Worm (Caenorhabditis elegans) whole organism, L4 larva: ENCODE results near the gene ZK822.10.

Experiments
- D1046.2 ChIP-seq: fragments of 200-800 bp; sonication (Bioruptor generic); IDR thresholded peaks from 2 replicates; pipeline ENCODE4 v1.3.6; 2022; ENCODE audit warnings: missing genetic modification characterization, missing compliant biosample characterization
- F49E8.2 ChIP-seq: sonication (generic microtip); optimal IDR thresholded peaks from 2 replicates; lab custom pipeline; 2016; ENCODE audit warnings: missing compliant biosample characterization, mild to moderate bottlenecking, missing genetic modification characterization, borderline replicate concordance
- T20F7.1 ChIP-seq: fragments of 200-800 bp; sonication (Bioruptor generic); optimal IDR thresholded peaks from 2 replicates; lab custom pipeline; 2018; ENCODE audit warnings: mild to moderate bottlenecking, missing genetic modification characterization, missing compliant biosample characterization
- T26A8.4 ChIP-seq: fragments of 200-800 bp; sonication (Bioruptor generic); IDR thresholded peaks from 2 replicates; pipeline ENCODE4 v1.3.6; 2022; ENCODE audit warnings: missing genetic modification characterization, missing compliant biosample characterization
- Y5F2A.4 ChIP-seq: fragments of 200-800 bp; sonication (Bioruptor generic); optimal IDR thresholded peaks from 2 replicates; lab custom pipeline; 2018; ENCODE audit warnings: mild to moderate bottlenecking, missing genetic modification characterization, missing compliant biosample characterization
- ZK337.2 ChIP-seq: fragments of 200-800 bp; sonication (Bioruptor generic); IDR thresholded peaks from 2 replicates; pipeline ENCODE4 v1.3.6; 2022; ENCODE audit warnings: missing genetic modification reagents, missing genetic modification characterization, missing compliant biosample characterization
- aha-1 ChIP-seq: fragments of 150-350 bp; peaks from one replicate; lab custom pipeline; 2014; ENCODE audit warnings: missing biosample characterization, missing genetic modification characterization
- arid-1 ChIP-seq: fragments of 200-800 bp; sonication (Bioruptor generic); conservative IDR thresholded peaks from 2 replicates; pipeline ENCODE4 v1.3.6; 2022; ENCODE audit warnings: missing genetic modification reagents, missing genetic modification characterization, missing compliant biosample characterization
- attf-4 ChIP-seq: sonication (generic microtip); optimal IDR thresholded peaks from 3 replicates; lab custom pipeline; 2017; ENCODE audit warnings: missing biosample characterization, missing genetic modification characterization
- ceh-20 ChIP-seq: fragments of 200-800 bp; sonication (Bioruptor generic); IDR thresholded peaks from 2 replicates; pipeline ENCODE4 v1.3.6; 2022; ENCODE audit warnings: missing genetic modification reagents, missing genetic modification characterization, missing compliant biosample characterization
- ceh-32 ChIP-seq: sonication (generic microtip); optimal IDR thresholded peaks from 2 replicates; lab custom pipeline; 2016; ENCODE audit warnings: mild to moderate bottlenecking, missing genetic modification characterization, missing compliant biosample characterization; ENCODE audit not compliant: poor library complexity
- ceh-44 ChIP-seq: fragments of 200-800 bp; sonication (Bioruptor generic); IDR thresholded peaks from 2 replicates; pipeline ENCODE4 v1.3.6; 2022; ENCODE audit warnings: missing genetic modification reagents, missing genetic modification characterization, missing compliant biosample characterization
- ceh-82 ChIP-seq: sonication (generic microtip); optimal IDR thresholded peaks from 2 replicates; lab custom pipeline; 2017; ENCODE audit warnings: missing biosample characterization, missing genetic modification characterization
- ces-1 ChIP-seq: fragments of 150-350 bp; sonication (generic microtip); optimal IDR thresholded peaks from 4 replicates; lab custom pipeline; 2014; ENCODE audit warnings: missing biosample characterization, missing genetic modification reagents, missing genetic modification characterization
- daf-12 ChIP-seq: fragments of 150-350 bp; optimal IDR thresholded peaks from 2 replicates; lab custom pipeline; 2014; ENCODE audit warnings: missing biosample characterization, missing genetic modification reagents, missing genetic modification characterization
- daf-16 ChIP-seq, 3 experiments: sonication (generic microtip); optimal IDR thresholded peaks; 2 replicates each; lab custom pipeline; 2016 to 2017; ENCODE audit warnings: missing genetic modification characterization in 3 of 3, missing genetic modification reagents in 3 of 3, mild to moderate bottlenecking in 2 of 3, missing compliant biosample characterization in 2 of 3, missing biosample characterization in 1 of 3, moderate library complexity in 1 of 3
- dmd-6 ChIP-seq: fragments of 200-800 bp; sonication (Bioruptor generic); IDR thresholded peaks from 2 replicates; pipeline ENCODE4 v1.3.6; 2022; ENCODE audit warnings: missing genetic modification reagents, missing genetic modification characterization, missing compliant biosample characterization
- dmd-8 ChIP-seq: fragments of 200-800 bp; sonication (Bioruptor generic); IDR thresholded peaks from 2 replicates; pipeline ENCODE4 v1.3.6; 2022; ENCODE audit warnings: missing genetic modification characterization, missing compliant biosample characterization
- egl-27 ChIP-seq: sonication (generic microtip); optimal IDR thresholded peaks from 3 replicates; lab custom pipeline; 2017; ENCODE audit warnings: missing biosample characterization, missing genetic modification reagents, missing genetic modification characterization
- egl-43 ChIP-seq: fragments of 200-800 bp; sonication (Bioruptor generic); IDR thresholded peaks from 2 replicates; pipeline ENCODE4 v1.3.6; 2022; ENCODE audit warnings: missing genetic modification reagents, missing genetic modification characterization, missing compliant biosample characterization
- fkh-10 ChIP-seq: fragments of 150-350 bp; optimal IDR thresholded peaks from 2 replicates; lab custom pipeline; 2014; ENCODE audit warnings: missing biosample characterization, missing genetic modification reagents, missing genetic modification characterization
- fos-1 ChIP-seq: fragments of 150-350 bp; optimal IDR thresholded peaks from 2 replicates; lab custom pipeline; 2014; ENCODE audit warnings: missing biosample characterization, missing genetic modification characterization
- hif-1 ChIP-seq, 2 experiments: sonication (generic microtip); optimal IDR thresholded peaks; 2 replicates each; lab custom pipeline; 2016 to 2017; ENCODE audit warnings: missing compliant biosample characterization in 2 of 2, missing genetic modification characterization in 2 of 2, missing genetic modification reagents in 2 of 2, missing genotype in 2 of 2, mild to moderate bottlenecking in 1 of 2
- lim-7 ChIP-seq: fragments of 200-800 bp; sonication (Bioruptor generic); IDR thresholded peaks from 2 replicates; pipeline ENCODE4 v1.3.6; 2022; ENCODE audit warnings: missing genetic modification characterization, missing compliant biosample characterization
- lin-15B ChIP-seq: fragments of 150-350 bp; sonication (generic microtip); optimal IDR thresholded peaks from 3 replicates; lab custom pipeline; 2014; ENCODE audit warnings: missing biosample characterization, missing genetic modification characterization
- lin-39 ChIP-seq: fragments of 150-350 bp; optimal IDR thresholded peaks from 2 replicates; lab custom pipeline; 2014; ENCODE audit warnings: missing biosample characterization, missing genetic modification reagents, missing genetic modification characterization
- lsy-2 ChIP-seq, 2 experiments: fragments of 150-350 bp in 1 of 2; sonication (generic microtip) in 1 of 2; optimal IDR thresholded peaks; 2 replicates each; lab custom pipeline; 2014 to 2017; ENCODE audit warnings: missing biosample characterization in 2 of 2, missing genetic modification characterization in 2 of 2
- mdt-29 ChIP-seq: fragments of 200-800 bp; sonication (Bioruptor generic); IDR thresholded peaks from 2 replicates; pipeline ENCODE4 v1.3.6; 2022; ENCODE audit warnings: missing genetic modification reagents, missing genetic modification characterization, missing compliant biosample characterization
- mxl-3 ChIP-seq: fragments of 200-800 bp; sonication (Bioruptor generic); optimal IDR thresholded peaks from 2 replicates; lab custom pipeline; 2018; ENCODE audit warnings: mild to moderate bottlenecking, missing genetic modification characterization, missing compliant biosample characterization
- nhr-10 ChIP-seq: fragments of 150-350 bp; optimal IDR thresholded peaks from 2 replicates; lab custom pipeline; 2014; ENCODE audit warnings: missing biosample characterization, missing genetic modification characterization
- nhr-102 ChIP-seq: sonication (generic microtip); optimal IDR thresholded peaks from 2 replicates; lab custom pipeline; 2016; ENCODE audit warnings: mild to moderate bottlenecking, missing genetic modification characterization, moderate library complexity, missing compliant biosample characterization
- nhr-111 ChIP-seq: fragments of 200-800 bp; sonication (Bioruptor generic); optimal IDR thresholded peaks from 2 replicates; lab custom pipeline; 2018; ENCODE audit warnings: mild to moderate bottlenecking, missing genetic modification characterization, missing compliant biosample characterization
- nhr-25 ChIP-seq: sonication (generic microtip); optimal IDR thresholded peaks from 2 replicates; lab custom pipeline; 2017; ENCODE audit warnings: missing genetic modification characterization, mild to moderate bottlenecking, missing compliant biosample characterization, antibody characterized with exemption, moderate library complexity, borderline replicate concordance; ENCODE audit not compliant: insufficient read depth
- nhr-41 ChIP-seq: fragments of 200-800 bp; sonication (Bioruptor generic); IDR thresholded peaks from 2 replicates; pipeline ENCODE4 v1.3.6; 2022; ENCODE audit warnings: missing genetic modification reagents, missing genetic modification characterization, missing compliant biosample characterization
- nhr-77 ChIP-seq: fragments of 150-350 bp; optimal IDR thresholded peaks from 2 replicates; lab custom pipeline; 2014; ENCODE audit warnings: missing biosample characterization, missing genetic modification characterization
- php-3 ChIP-seq: fragments of 200-800 bp; sonication (Bioruptor generic); IDR thresholded peaks from 2 replicates; pipeline ENCODE4 v1.3.6; 2022; ENCODE audit warnings: missing genetic modification reagents, missing genetic modification characterization, missing compliant biosample characterization
- rbr-2 ChIP-seq: sonication (generic microtip); optimal IDR thresholded peaks from 2 replicates; lab custom pipeline; 2016; ENCODE audit warnings: missing genotype, missing genetic modification characterization, missing compliant biosample characterization
- saeg-2 ChIP-seq: fragments of 200-800 bp; sonication (Bioruptor generic); IDR thresholded peaks from 2 replicates; pipeline ENCODE4 v1.3.6; 2022; ENCODE audit warnings: missing genetic modification reagents, missing genetic modification characterization, missing compliant biosample characterization
- set-16 ChIP-seq: fragments of 200-800 bp; sonication (Bioruptor generic); IDR thresholded peaks from 2 replicates; pipeline ENCODE4 v1.3.6; 2022; ENCODE audit warnings: missing genetic modification reagents, missing genetic modification characterization, missing compliant biosample characterization
- snpc-4 ChIP-seq: fragments of 150-350 bp; optimal IDR thresholded peaks from 2 replicates; lab custom pipeline; 2014; ENCODE audit warnings: missing biosample characterization, missing genetic modification characterization
- spr-3 ChIP-seq: fragments of 200-800 bp; sonication (Bioruptor generic); optimal IDR thresholded peaks from 2 replicates; lab custom pipeline; 2018; ENCODE audit warnings: mild to moderate bottlenecking, missing genetic modification characterization, missing compliant biosample characterization
- tra-1 ChIP-seq: fragments of 200-800 bp; sonication (Bioruptor generic); IDR thresholded peaks from 2 replicates; pipeline ENCODE4 v1.3.6; 2022; ENCODE audit warnings: missing genetic modification reagents, missing genetic modification characterization, missing compliant biosample characterization
- unc-130 ChIP-seq: sonication (generic microtip); optimal IDR thresholded peaks from 2 replicates; lab custom pipeline; 2016; ENCODE audit warnings: missing genetic modification reagents, missing genetic modification characterization, missing compliant biosample characterization
- unc-39 ChIP-seq: sonication (generic microtip); optimal IDR thresholded peaks from 2 replicates; lab custom pipeline; 2017; ENCODE audit warnings: missing biosample characterization, missing genetic modification characterization
- unc-62 ChIP-seq, 3 experiments: fragments of 150-350 bp in 1 of 3; sonication (generic microtip); optimal IDR thresholded peaks in 2 of 3; peaks in 1 of 3; 1 replicate in 1 of 3; 2 replicates in 2 of 3; lab custom pipeline; 2014 to 2017; ENCODE audit warnings: missing biosample characterization in 3 of 3, missing genetic modification characterization in 3 of 3, missing genetic modification reagents in 3 of 3, missing genotype in 1 of 3
- zfp-2 ChIP-seq: sonication (generic microtip); optimal IDR thresholded peaks from 2 replicates; lab custom pipeline; 2016; ENCODE audit warnings: mild to moderate bottlenecking, missing genetic modification characterization, missing compliant biosample characterization
- zip-11 ChIP-seq: fragments of 200-800 bp; sonication (Bioruptor generic); IDR thresholded peaks from 2 replicates; pipeline ENCODE4 v1.3.6; 2022; ENCODE audit warnings: missing genetic modification characterization, missing compliant biosample characterization

The ZK822.10 gene

DNA sequence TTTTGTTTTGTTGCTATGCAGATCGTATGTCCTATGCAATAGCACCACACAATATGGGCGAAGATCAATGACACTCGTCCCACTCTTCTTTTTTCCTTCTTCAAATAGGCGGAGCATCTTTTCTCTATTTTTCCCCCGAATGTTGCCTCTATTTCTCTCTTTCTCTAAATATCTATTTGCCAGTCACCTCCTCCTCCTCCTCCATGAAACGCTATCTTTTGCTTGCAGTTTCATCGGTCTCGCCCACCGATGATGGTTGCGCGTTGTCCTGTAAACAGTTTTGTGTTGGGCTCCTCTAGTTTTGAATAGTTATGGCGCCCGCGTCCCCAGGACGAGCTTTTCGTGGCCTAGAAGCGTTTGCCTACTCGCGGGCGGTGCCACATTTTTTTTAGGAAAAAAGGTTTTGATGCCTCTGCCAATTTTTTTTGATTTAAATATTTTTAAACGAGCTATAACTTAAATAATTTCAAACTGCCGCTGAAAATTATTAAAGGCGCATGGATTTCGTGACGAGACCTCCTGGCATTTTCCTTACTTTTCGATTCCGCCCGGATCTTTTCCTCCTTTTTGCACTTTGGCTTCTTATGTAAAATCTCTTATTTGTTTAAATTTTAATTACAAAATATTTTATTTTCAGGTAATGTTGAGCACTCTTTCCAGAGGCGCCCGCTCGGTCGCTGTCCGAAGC lies 35.8 kb downstream of the ZK822.10 start, which contains the start of gene gdh-1 (continued):
- no peak for TF ChIP-seq rbr-2
- TF ChIP-seq lin-39 (tag; lab: Kevin White, UChicago), result no peak
- TF ChIP-seq F49E8.2 (tag; lab: Kevin White, UChicago), result no peak
- TF ChIP-seq nhr-25 (tag; lab: Kevin White, UChicago), result no peak
- TF ChIP-seq T26A8.4 (GFP tag; lab: Robert Waterston, UW), result no peak
- no peak for TF ChIP-seq ZK337.2 (GFP tag; lab: Robert Waterston, UW)
- TF ChIP-seq fos-1 (tag; lab: Kevin White, UChicago), result no peak
- TF ChIP-seq unc-39, result no peak
- TF ChIP-seq php-3 (GFP tag; lab: Robert Waterston, UW), result no peak
- TF ChIP-seq nhr-41 (GFP tag; lab: Robert Waterston, UW), result no peak
- TF ChIP-seq aha-1, result peak; percentile 93
- TF ChIP-seq mdt-29 (GFP tag; lab: Robert Waterston, UW), result no peak
- no peak for TF ChIP-seq Y5F2A.4 (GFP tag; lab: Kevin White, UChicago)
- TF ChIP-seq dmd-8, result no peak
- no peak for TF ChIP-seq attf-4 (tag; lab: Kevin White, UChicago)
- no peak for TF ChIP-seq spr-3 (GFP tag; lab: Kevin White, UChicago)
- TF ChIP-seq saeg-2 (GFP tag; lab: Robert Waterston, UW), result no peak
- peak in 1 of 2 experiments; percentile 44 for TF ChIP-seq hif-1 (tag; optimal IDR thresholded peaks at IDR 0.05; lab: Kevin White, UChicago)
- no peak for TF ChIP-seq egl-43 (GFP tag; lab: Robert Waterston, UW)
- TF ChIP-seq ceh-44 (GFP tag; lab: Robert Waterston, UW), result no peak
- TF ChIP-seq nhr-77 (tag; lab: Kevin White, UChicago), result no peak
- TF ChIP-seq zip-11 (GFP tag; lab: Robert Waterston, UW), result no peak
- TF ChIP-seq arid-1, result no peak
- TF ChIP-seq ces-1, result no peak
- TF ChIP-seq ceh-32 (tag; lab: Kevin White, UChicago), result no peak
- no peak for TF ChIP-seq set-16 (GFP tag; lab: Robert Waterston, UW)
- TF ChIP-seq daf-16 (GFP tag; optimal IDR thresholded peaks at IDR 0.05; lab: Kevin White, UChicago), result no peak
- peak; percentile 60 for TF ChIP-seq daf-16 (tag; optimal IDR thresholded peaks at IDR 0.05; lab: Kevin White, UChicago)
- TF ChIP-seq daf-12 (tag; lab: Kevin White, UChicago), result no peak
- 0 out of 2 replicates have a peak, but pooled peaks have one; percentile 23 for TF ChIP-seq ceh-20 (GFP tag; lab: Robert Waterston, UW)
- TF ChIP-seq unc-62 (GFP tag; optimal IDR thresholded peaks at IDR 0.05 in 1 of 2; lab: Kevin White, UChicago), result no peak
- no peak for TF ChIP-seq unc-62 (tag; optimal IDR thresholded peaks at IDR 0.05; lab: Kevin White, UChicago)
- TF ChIP-seq, all 104 proteins: peak for 16

DNA sequence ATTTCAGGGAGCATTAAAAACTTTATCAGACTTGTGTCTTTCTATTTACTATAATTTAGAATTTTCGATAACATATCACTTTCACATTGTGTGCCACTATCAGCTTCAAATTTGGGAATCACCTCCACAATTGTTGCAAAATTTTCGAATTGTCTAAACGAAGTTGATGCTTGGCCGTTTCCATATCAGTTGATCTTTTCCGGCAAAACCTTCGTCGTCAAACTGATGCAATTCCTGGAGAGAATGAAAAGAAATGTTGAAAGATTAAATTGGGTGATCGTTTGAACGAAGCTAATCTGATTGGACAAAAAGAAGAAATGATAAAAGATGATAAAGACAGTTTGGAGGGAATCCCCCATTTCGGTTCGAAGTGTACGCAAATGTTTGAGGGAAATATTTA lies 38.7 kb downstream of the ZK822.10 start:
- TF ChIP-seq fkh-10 (GFP tag; lab: Kevin White, UChicago), result no peak
- no peak for TF ChIP-seq lin-15B (tag; lab: Kevin White, UChicago)
- TF ChIP-seq mdt-29 (GFP tag; lab: Robert Waterston, UW), result peak; percentile 66; the same call in 1 of the 2 replicates
- no peak for TF ChIP-seq nhr-41 (GFP tag; lab: Robert Waterston, UW)
- TF ChIP-seq mxl-3 (GFP tag; lab: Kevin White, UChicago), result peak; percentile 51
- TF ChIP-seq T26A8.4 (GFP tag; lab: Robert Waterston, UW), result peak; percentile 29
- TF ChIP-seq ceh-32 (tag; lab: Kevin White, UChicago), result no peak
- TF ChIP-seq egl-27 (tag; lab: Kevin White, UChicago), result no peak
- TF ChIP-seq nhr-111 (GFP tag; lab: Kevin White, UChicago), result no peak
- peak; percentile 66 for TF ChIP-seq T20F7.1 (GFP tag; lab: Kevin White, UChicago)
- peak; percentile 28 to 60 for TF ChIP-seq lsy-2 (tag; optimal IDR thresholded peaks at IDR 0.05; lab: Kevin White, UChicago)
- TF ChIP-seq tra-1 (GFP tag; lab: Robert Waterston, UW), result peak; percentile 65
- no peak for TF ChIP-seq D1046.2 (GFP tag; lab: Robert Waterston, UW)
- no peak for TF ChIP-seq unc-130 (GFP tag; lab: Kevin White, UChicago)
- peak; percentile 86 for TF ChIP-seq nhr-10
- TF ChIP-seq unc-62 (GFP tag; optimal IDR thresholded peaks at IDR 0.05 in 1 of 2; lab: Kevin White, UChicago), result no peak
- no peak for TF ChIP-seq unc-62 (tag; optimal IDR thresholded peaks at IDR 0.05; lab: Kevin White, UChicago)
- TF ChIP-seq saeg-2 (GFP tag; lab: Robert Waterston, UW), result no peak
- TF ChIP-seq arid-1, result peak; percentile 39
- no peak for TF ChIP-seq zfp-2
- peak; percentile 71 for TF ChIP-seq fos-1 (tag; lab: Kevin White, UChicago)
- no peak for TF ChIP-seq snpc-4 (tag; lab: Kevin White, UChicago)
- TF ChIP-seq dmd-6 (GFP tag; lab: Robert Waterston, UW), result peak; percentile 94
- TF ChIP-seq ceh-82, result no peak
- no peak for TF ChIP-seq lim-7 (GFP tag; lab: Robert Waterston, UW)
- TF ChIP-seq nhr-102, result peak; percentile 33
